Worm (Caenorhabditis elegans): ENCODE results near the gene T19H5.4.

Gene T19H5.4

DNA sequence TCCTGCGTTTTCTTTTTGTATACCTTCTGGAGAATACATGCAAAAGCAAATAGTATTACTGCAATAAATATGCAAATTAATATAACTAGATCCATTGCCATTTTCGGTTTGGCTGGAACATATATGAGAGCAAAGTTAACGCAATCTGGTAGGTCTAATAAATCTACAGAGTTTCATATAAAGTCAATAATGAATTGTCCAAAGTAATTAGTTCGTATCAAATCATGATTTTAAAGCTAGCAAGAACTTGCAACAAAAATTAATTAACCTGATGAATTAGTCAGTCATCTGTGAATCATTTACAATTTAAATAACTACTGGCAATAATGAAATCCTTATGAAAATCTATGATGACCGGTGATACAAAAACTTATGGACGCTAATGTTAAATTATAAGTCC lies 41.8 kb downstream of the T19H5.4 start, which contains the start of gene R09D1.13:
TSS of gene R09D1.13 (minus strand) at position 101 of the 400 bp plus-strand sequence.
- TF ChIP-seq dmd-8 (GFP tag; IDR thresholded peaks at IDR 0.05) (no peak), php-3 (GFP tag; IDR thresholded peaks at IDR 0.05) (no peak), fos-1 (tag; optimal IDR thresholded peaks at IDR 0.05) (no peak), F44E2.7 (GFP tag; IDR thresholded peaks at IDR 0.05) (no peak), F37D6.2 (tag; optimal IDR thresholded peaks at IDR 0.05) (no peak), zag-1 (tag; optimal IDR thresholded peaks at IDR 0.05) (no peak), Y105C5A.15 (GFP tag; IDR thresholded peaks at IDR 0.05) (no peak), aha-1 (tag) (no peak), aly-2 (tag; optimal IDR thresholded peaks at IDR 0.05) (no peak), nhr-10 (tag; optimal IDR thresholded peaks at IDR 0.05) (no peak), fkh-10 (GFP tag; optimal IDR thresholded peaks at IDR 0.05) (no peak), lin-13 (GFP tag; optimal IDR thresholded peaks at IDR 0.05) (no peak), zip-11 (GFP tag; IDR thresholded peaks at IDR 0.05) (no peak)

DNA sequence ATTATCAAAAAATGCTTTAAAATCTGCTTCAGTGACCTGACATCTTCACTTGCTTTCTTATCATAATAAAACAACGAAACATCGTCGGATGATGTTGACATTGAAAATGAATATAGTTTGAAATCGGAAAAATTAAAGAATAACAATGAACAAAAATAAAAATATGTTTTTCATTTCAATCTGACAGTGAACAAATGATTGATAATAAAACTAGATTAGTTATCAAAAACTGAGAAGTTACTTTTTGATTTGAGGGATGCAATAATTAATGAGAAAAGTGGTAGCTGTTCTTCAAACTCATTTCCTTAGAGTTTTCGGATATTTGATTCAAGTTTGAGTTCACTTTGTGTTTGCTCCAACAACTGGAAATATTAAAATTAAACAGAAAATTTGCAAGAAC lies 43.7 kb downstream of the T19H5.4 start, which contains the start of gene chil-15:
TSS of gene chil-15 (minus strand) at position 101 of the 400 bp plus-strand sequence.
- no peak for TF ChIP-seq nhr-111 (GFP tag; optimal IDR thresholded peaks at IDR 0.05)
- TF ChIP-seq ceh-62 (tag; optimal IDR thresholded peaks at IDR 0.05) = no peak
- TF ChIP-seq hlh-11 (tag; optimal IDR thresholded peaks at IDR 0.05) = no peak
- no peak for TF ChIP-seq dmd-6 (GFP tag; IDR thresholded peaks at IDR 0.05)

DNA sequence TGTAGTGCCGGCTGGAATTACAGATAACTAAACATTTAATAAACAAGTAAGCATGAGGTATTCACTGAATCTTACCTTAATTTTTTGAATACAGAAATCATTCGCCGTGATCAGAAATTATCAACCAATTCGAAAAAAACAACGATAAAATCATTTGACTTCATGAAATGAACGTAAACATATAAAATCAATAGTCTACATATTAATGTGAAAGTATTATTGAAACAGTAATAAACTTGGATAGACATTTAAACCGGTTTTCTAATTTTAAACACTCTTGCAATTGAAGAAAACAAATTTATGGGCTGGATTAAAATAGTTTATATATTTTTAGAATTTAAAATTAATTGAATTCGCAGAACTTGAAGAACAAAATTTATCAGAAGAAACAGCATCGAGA lies 45.3 kb downstream of the T19H5.4 start, which contains the start of gene chil-16:
TSS of gene chil-16 (minus strand) at position 101 of the 400 bp plus-strand sequence.
- no peak for TF ChIP-seq mxl-2 (GFP tag; conservative IDR thresholded peaks at IDR 0.05)
- TF ChIP-seq nhr-42 (GFP tag; IDR thresholded peaks at IDR 0.05) = no peak
- TF ChIP-seq hlh-11 (tag; optimal IDR thresholded peaks at IDR 0.05) = no peak
- TF ChIP-seq tra-1 (GFP tag; IDR thresholded peaks at IDR 0.05) = no peak
- TF ChIP-seq dmd-6 (GFP tag; IDR thresholded peaks at IDR 0.05) = no peak
- no peak for TF ChIP-seq nhr-6 (tag; optimal IDR thresholded peaks at IDR 0.05)
- TF ChIP-seq ZK337.2 (GFP tag; IDR thresholded peaks at IDR 0.05) = no peak
- no peak for TF ChIP-seq unc-39 (tag; optimal IDR thresholded peaks at IDR 0.05)
- TF ChIP-seq ceh-44 (GFP tag; IDR thresholded peaks at IDR 0.05) = no peak
- TF ChIP-seq hlh-30 (tag; optimal IDR thresholded peaks at IDR 0.05; ENCODE audit: insufficient read depth) = no peak
- TF ChIP-seq D1046.2 (GFP tag; IDR thresholded peaks at IDR 0.05) = no peak

DNA sequence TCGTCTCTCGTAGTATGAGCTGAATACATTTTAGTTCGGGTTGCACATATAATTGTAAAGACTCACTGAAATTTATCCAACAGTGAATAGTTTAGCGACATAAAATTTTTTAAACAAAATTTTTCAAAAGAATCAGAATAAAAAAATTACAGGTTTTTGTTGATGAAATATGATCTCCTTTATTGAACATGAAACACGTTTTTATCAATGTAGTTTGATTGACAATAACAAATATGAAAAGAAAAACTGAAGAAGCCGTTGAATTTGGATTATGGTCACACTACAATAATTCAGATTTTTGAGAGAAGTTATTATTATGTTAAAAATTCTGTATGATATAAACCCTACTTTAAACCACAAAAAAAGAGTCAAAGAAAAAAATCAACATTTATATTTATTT lies 47.1 kb downstream of the T19H5.4 start, which contains the start of gene chil-17:
TSS of gene chil-17 (minus strand) at position 101 of the 400 bp plus-strand sequence.
- TF ChIP-seq ZK546.5 (tag; optimal IDR thresholded peaks at IDR 0.05) = no peak
- TF ChIP-seq duxl-1 (tag; optimal IDR thresholded peaks at IDR 0.05; ENCODE audit: poor library complexity) = no peak
- TF ChIP-seq ctbp-1 (GFP tag; IDR thresholded peaks at IDR 0.05) = no peak
- no peak for TF ChIP-seq spr-1 (tag; optimal IDR thresholded peaks at IDR 0.05)
- TF ChIP-seq nhr-111 (GFP tag; optimal IDR thresholded peaks at IDR 0.05) = no peak
- no peak for TF ChIP-seq Y75B8A.6 (GFP tag; IDR thresholded peaks at IDR 0.05)
- no peak for TF ChIP-seq nhr-42 (GFP tag; IDR thresholded peaks at IDR 0.05)
- no peak for TF ChIP-seq lin-15B (tag; optimal IDR thresholded peaks at IDR 0.05)
- TF ChIP-seq nhr-10 (tag; optimal IDR thresholded peaks at IDR 0.05) = no peak
- TF ChIP-seq php-3 (GFP tag; IDR thresholded peaks at IDR 0.05) = no peak
- TF ChIP-seq dmd-8 (GFP tag; IDR thresholded peaks at IDR 0.05) = no peak
- TF ChIP-seq daf-19 (GFP tag; conservative IDR thresholded peaks at IDR 0.05) = no peak
- no peak for TF ChIP-seq madf-9 (GFP tag; conservative IDR thresholded peaks at IDR 0.05)

DNA sequence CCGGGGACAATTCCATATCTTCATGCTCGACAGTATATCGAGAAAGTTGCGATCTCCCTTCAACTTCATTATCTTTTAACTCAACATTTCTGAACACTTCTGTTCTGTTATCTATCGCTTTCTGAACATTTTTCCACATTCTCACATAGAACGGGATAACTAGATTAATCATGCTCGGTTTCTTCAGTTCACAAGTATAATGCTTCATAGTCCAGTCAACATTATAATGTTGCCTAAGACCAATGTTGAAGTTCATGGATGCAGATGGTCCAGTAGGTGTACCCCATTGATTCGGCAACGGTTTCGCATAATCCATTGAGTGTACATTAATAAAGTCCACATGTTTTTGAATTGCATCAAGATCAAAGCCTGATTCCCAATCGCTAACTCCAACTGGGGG lies 48.3 kb downstream of the T19H5.4 start:
- TF ChIP-seq unc-62 (GFP tag; optimal IDR thresholded peaks at IDR 0.05 in 1 of 2) (peak in 1 of 2 experiments; percentile 91), unc-62 (tag; optimal IDR thresholded peaks at IDR 0.05) (no peak), Y5F2A.4 (GFP tag; optimal IDR thresholded peaks at IDR 0.05) (no peak), ztf-11 (tag; optimal IDR thresholded peaks at IDR 0.05) (no peak), aha-1 (tag) (peak; percentile 3)

Measured in whole organism, L4 larva.